Worm (Caenorhabditis elegans) whole organism, early embryonic: ENCODE measurements around the gene duxl-1.
A peak's percentile ranks its signal among the peaks of the same experiment; 100 is the strongest.

Experiments used
- B0310.2 ChIP-seq: sonication (generic microtip); optimal IDR thresholded peaks from 2 replicates; lab custom pipeline; 2016; ENCODE audit warnings: mild to moderate bottlenecking, missing genetic modification characterization, missing compliant biosample characterization
- F13C5.2 ChIP-seq: sonication (generic microtip); optimal IDR thresholded peaks from 2 replicates; lab custom pipeline; 2017; ENCODE audit warnings: mild to moderate bottlenecking, missing genetic modification characterization, inconsistent platforms, missing compliant biosample characterization
- aly-1 ChIP-seq: sonication (generic microtip); optimal IDR thresholded peaks from 2 replicates; lab custom pipeline; 2016; ENCODE audit warnings: missing genetic modification characterization, missing compliant biosample characterization
- ama-1 ChIP-seq: fragments of 150-350 bp; optimal IDR thresholded peaks from 2 replicates; lab custom pipeline; 2014
- ceh-13 ChIP-seq: fragments of 200-800 bp; sonication (Bioruptor generic); optimal IDR thresholded peaks from 2 replicates; lab custom pipeline; 2018; ENCODE audit warnings: mild to moderate bottlenecking, missing genetic modification characterization, missing compliant biosample characterization
- ceh-36 ChIP-seq: sonication (generic microtip); optimal IDR thresholded peaks from 2 replicates; lab custom pipeline; 2016; ENCODE audit warnings: missing genetic modification characterization, inconsistent platforms, missing compliant biosample characterization
- ets-7 ChIP-seq: sonication (generic microtip); optimal IDR thresholded peaks from 2 replicates; lab custom pipeline; 2016; ENCODE audit warnings: missing genotype, missing genetic modification characterization, missing compliant biosample characterization
- flt-1 ChIP-seq: fragments of 200-800 bp; sonication (Bioruptor generic); IDR thresholded peaks from 2 replicates; pipeline ENCODE4 v1.3.6; 2022; ENCODE audit warnings: missing genetic modification characterization, missing compliant biosample characterization
- hmbx-1 ChIP-seq: sonication (generic microtip); optimal IDR thresholded peaks from 2 replicates; lab custom pipeline; 2016; ENCODE audit warnings: mild to moderate bottlenecking, missing genetic modification characterization, missing compliant biosample characterization
- hmg-4 ChIP-seq: fragments of 200-800 bp; sonication (Bioruptor generic); optimal IDR thresholded peaks from 2 replicates; lab custom pipeline; 2018; ENCODE audit warnings: mild to moderate bottlenecking, missing genetic modification characterization, missing compliant biosample characterization
- hnd-1 ChIP-seq: sonication (generic microtip); optimal IDR thresholded peaks from 2 replicates; lab custom pipeline; 2016; ENCODE audit warnings: missing genetic modification characterization, missing compliant biosample characterization
- pes-1 ChIP-seq: fragments of 200-800 bp; sonication (Bioruptor generic); IDR thresholded peaks from 2 replicates; pipeline ENCODE4 v1.3.6; 2022; ENCODE audit warnings: missing genetic modification reagents, missing genetic modification characterization, missing compliant biosample characterization
- scrt-1 ChIP-seq: fragments of 200-800 bp; sonication (Bioruptor generic); IDR thresholded peaks from 2 replicates; pipeline ENCODE4 v1.3.6; 2022; ENCODE audit warnings: missing genetic modification characterization, missing compliant biosample characterization
- sea-1 ChIP-seq: fragments of 200-800 bp; sonication (Bioruptor generic); conservative IDR thresholded peaks from 2 replicates; pipeline ENCODE4 v1.3.6; 2022; ENCODE audit warnings: missing genetic modification characterization, missing compliant biosample characterization
- tbx-11 ChIP-seq: fragments of 200-800 bp; sonication (Bioruptor generic); IDR thresholded peaks from 2 replicates; pipeline ENCODE4 v1.3.6; 2022; ENCODE audit warnings: missing genetic modification characterization, missing compliant biosample characterization
- tbx-37 ChIP-seq: fragments of 200-800 bp; sonication (Bioruptor generic); conservative IDR thresholded peaks from 2 replicates; pipeline ENCODE4 v1.3.6; 2022; ENCODE audit warnings: missing genetic modification reagents, missing genetic modification characterization, missing compliant biosample characterization
- tra-4 ChIP-seq: sonication (generic microtip); optimal IDR thresholded peaks from 2 replicates; lab custom pipeline; 2017; ENCODE audit warnings: missing genetic modification characterization, missing compliant biosample characterization

The duxl-1 gene

DNA sequence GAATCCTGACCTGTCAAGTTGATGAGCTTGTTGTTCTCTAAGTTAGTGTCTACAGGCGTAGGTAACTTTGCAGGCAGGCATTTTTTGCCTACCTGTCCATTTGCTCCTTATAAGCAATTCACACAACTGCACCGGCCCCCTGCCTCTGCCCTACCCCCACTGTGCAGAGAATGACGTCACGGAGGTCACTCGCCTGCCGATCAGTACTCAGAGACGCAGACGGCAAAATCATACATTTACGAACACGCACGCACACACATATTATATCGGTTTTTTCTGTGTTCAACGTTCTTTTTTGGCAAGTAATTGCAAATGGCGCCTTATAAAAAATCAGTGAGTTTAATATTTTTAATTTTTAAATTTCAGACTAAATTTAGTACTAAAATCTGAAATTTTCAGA lies at the start of gene duxl-1:
Gene duxl-1, plus strand, starts transcription at position 184 of the 400 bp plus-strand sequence.
- no peak for TF ChIP-seq ceh-36
- peak; percentile 16 for TF ChIP-seq hmg-4
- no peak for TF ChIP-seq tbx-37
- no peak for TF ChIP-seq sea-1 (GFP tag; lab: Robert Waterston, UW)
- no peak for TF ChIP-seq tra-4 (tag; lab: Kevin White, UChicago)
- TF ChIP-seq B0310.2 (tag; lab: Kevin White, UChicago), result no peak
- no peak for TF ChIP-seq scrt-1 (GFP tag; lab: Robert Waterston, UW)

DNA sequence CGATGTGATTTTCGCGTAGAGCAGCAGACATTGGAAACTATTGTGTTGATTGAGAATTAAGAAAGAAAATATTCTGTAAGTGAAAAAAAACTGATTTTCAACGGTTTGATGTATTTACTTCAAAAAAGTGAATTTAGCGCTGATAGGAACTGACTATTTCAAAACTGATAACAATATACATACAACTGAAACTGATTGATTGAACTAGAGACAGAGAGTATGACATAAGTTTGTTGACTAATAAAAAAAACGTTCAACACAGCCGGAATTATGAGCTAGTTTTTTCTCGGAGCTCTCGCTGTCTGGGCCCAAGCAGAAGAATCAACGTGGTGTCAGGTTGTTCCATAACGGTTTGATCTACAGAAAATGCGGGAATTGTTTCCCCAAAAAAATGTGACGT lies 49.5 kb upstream of the duxl-1 start, which contains the start of gene fbxa-164:
Gene fbxa-164, minus strand, starts transcription at position 101 of the 400 bp plus-strand sequence.
- no peak for TF ChIP-seq ceh-36
- TF ChIP-seq F13C5.2 (tag; lab: Kevin White, UChicago), result no peak
- TF ChIP-seq hmbx-1, result no peak
- TF ChIP-seq sea-1 (GFP tag; lab: Robert Waterston, UW), result no peak

DNA sequence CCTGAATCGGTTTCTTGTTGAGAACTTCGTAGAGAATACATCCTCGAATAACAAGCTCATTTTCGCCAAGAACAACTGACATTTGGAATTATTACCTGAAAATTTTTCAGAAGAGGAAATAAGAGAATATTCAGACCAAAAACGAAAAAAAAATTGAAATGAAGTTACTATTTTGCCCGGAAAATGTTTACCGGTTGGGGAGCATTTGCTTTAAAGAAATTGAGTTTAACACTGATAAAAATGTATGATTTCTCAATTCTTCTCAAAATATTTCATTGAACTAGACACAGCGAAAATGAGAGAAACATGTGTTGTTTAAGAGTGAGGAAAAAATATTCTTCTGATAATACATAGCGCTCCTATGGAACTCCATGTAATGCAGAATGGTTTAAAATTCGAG lies 47.1 kb upstream of the duxl-1 start, which contains the start of gene fbxa-165:
Gene fbxa-165, minus strand, starts transcription at position 101 of the 400 bp plus-strand sequence.
- TF ChIP-seq hmbx-1 (no peak), ceh-13 (no peak), flt-1 (GFP tag; lab: Robert Waterston, UW) (no peak), scrt-1 (GFP tag; lab: Robert Waterston, UW) (no peak), hnd-1 (no peak), tbx-11 (no peak), aly-1 (tag; lab: Kevin White, UChicago) (no peak), F13C5.2 (tag; lab: Kevin White, UChicago) (no peak), tbx-37 (no peak), tra-4 (tag; lab: Kevin White, UChicago) (no peak), B0310.2 (tag; lab: Kevin White, UChicago) (no peak), ets-7 (tag; lab: Kevin White, UChicago) (no peak), sea-1 (GFP tag; lab: Robert Waterston, UW) (no peak), ama-1 (lab: Kevin White, UChicago) (no peak), hmg-4 (no peak), pes-1 (GFP tag; lab: Robert Waterston, UW) (no peak), ceh-36 (no peak)

DNA sequence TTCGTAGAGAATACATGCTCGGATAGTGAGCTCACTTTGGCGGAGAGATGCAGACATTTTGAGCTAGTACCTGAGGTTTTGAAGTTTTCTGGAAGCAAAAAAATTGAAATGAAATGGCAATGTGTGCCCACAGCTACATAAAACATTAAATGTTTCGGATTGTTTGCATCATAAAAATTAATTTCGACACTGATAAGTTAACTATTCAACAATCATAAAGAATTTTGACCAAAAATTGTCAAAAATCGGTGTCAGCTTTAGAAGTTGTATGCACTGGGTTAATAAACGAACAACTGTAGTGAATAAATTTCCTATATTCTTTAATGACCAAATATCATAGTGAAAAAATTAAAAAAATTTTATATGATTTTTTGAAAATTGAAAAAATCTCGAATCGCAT lies 44.6 kb upstream of the duxl-1 start, which contains the start of gene fbxa-166:
Gene fbxa-166, minus strand, starts transcription at position 101 of the 400 bp plus-strand sequence.
- TF ChIP-seq B0310.2 (tag; lab: Kevin White, UChicago) (no peak), tbx-37 (no peak)

ce11 chrII:1621180-1621579 lies 42.3 kb upstream of the duxl-1 start, which contains the start of gene fbxa-158:
fbxa-158 (minus strand) TSS chrII:1621280.
- TF ChIP-seq scrt-1 (GFP tag; lab: Robert Waterston, UW) (no peak), B0310.2 (tag; lab: Kevin White, UChicago) (no peak), ceh-13 (no peak), ceh-36 (no peak), hnd-1 (no peak), ama-1 (lab: Kevin White, UChicago) (no peak), ets-7 (tag; lab: Kevin White, UChicago) (no peak), F13C5.2 (tag; lab: Kevin White, UChicago) (no peak), tra-4 (tag; lab: Kevin White, UChicago) (no peak), hmbx-1 (no peak), tbx-11 (no peak)

DNA sequence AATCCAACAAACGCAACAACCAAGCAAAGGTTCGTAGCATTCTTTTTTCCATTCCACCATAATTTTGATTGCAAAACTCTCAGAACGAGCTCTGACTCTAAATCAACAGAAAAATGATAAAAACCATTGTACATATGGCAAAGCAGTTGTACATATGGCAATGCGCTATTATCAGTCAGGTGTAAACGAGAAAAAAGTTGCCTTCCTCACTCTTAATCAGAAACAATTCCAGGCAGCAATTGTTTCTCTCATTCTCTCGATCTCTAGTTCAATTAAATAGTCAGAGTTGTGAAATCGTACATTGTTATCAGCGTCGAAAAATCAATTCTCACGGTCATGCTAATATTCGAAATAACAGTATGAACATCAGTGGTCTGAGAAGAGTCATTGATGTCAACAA lies 41.7 kb upstream of the duxl-1 start:
- TF ChIP-seq ets-7 (tag; lab: Kevin White, UChicago) (no peak), F13C5.2 (tag; lab: Kevin White, UChicago) (no peak), B0310.2 (tag; lab: Kevin White, UChicago) (no peak), pes-1 (GFP tag; lab: Robert Waterston, UW) (no peak), sea-1 (GFP tag; lab: Robert Waterston, UW) (no peak), ama-1 (lab: Kevin White, UChicago) (no peak), flt-1 (GFP tag; lab: Robert Waterston, UW) (no peak), hmg-4 (no peak)

- TF ChIP-seq tbx-37, result no peak
- no peak for TF ChIP-seq F13C5.2 (tag; lab: Kevin White, UChicago)
- TF ChIP-seq tbx-11, result no peak
- TF ChIP-seq flt-1 (GFP tag; lab: Robert Waterston, UW), result no peak
These were observed 38.9 kb upstream of the duxl-1 start, which contains the start of gene fbxa-160 for ce11 chrII:1624572-1624971. fbxa-160 (minus strand) TSS chrII:1624672.

DNA sequence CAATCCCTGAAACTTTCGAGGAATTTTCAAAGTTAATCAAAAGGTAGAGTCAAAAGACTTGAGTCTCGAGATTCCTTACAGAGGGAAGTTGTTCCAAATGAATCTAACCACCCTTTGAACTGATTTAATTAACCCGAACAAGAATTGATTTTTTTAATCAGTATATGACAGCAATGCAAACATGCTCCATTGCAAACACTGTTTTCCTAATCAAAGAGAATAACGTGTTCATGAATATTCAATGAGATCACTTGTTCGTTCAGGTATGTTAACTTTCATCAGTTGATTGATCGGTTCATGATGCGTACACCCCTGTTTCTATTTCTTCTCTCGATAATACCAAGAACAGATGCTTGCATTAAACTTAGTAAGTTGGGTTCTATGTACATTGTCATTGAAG lies 37.8 kb upstream of the duxl-1 start, which contains the start of gene C08E3.14:
Gene C08E3.14, plus strand, starts transcription at position 301 of the 400 bp plus-strand sequence.
- TF ChIP-seq tbx-37 (no peak), hmg-4 (no peak), tra-4 (tag; lab: Kevin White, UChicago) (no peak), F13C5.2 (tag; lab: Kevin White, UChicago) (no peak), hmbx-1 (no peak), pes-1 (GFP tag; lab: Robert Waterston, UW) (no peak), ceh-13 (no peak), aly-1 (tag; lab: Kevin White, UChicago) (no peak), tbx-11 (no peak), ets-7 (tag; lab: Kevin White, UChicago) (no peak), ceh-36 (no peak), sea-1 (GFP tag; lab: Robert Waterston, UW) (no peak), hnd-1 (no peak), B0310.2 (tag; lab: Kevin White, UChicago) (no peak), flt-1 (GFP tag; lab: Robert Waterston, UW) (no peak), scrt-1 (GFP tag; lab: Robert Waterston, UW) (no peak), ama-1 (lab: Kevin White, UChicago) (no peak)
